Fruit fly (Drosophila melanogaster): ENCODE data around the gene Oatp30B.

Oatp30B gene

dm6 chr2L:9528215-9528614 lies 7.2 kb downstream of the Oatp30B start, which contains the start of gene CG31883:
CG31883 (plus strand) TSS chr2L:9528515.
- TF ChIP-seq CG32264 (GFP tag; optimal IDR thresholded peaks at IDR 0.05) (no peak), pan (optimal IDR thresholded peaks at IDR 0.05) (no peak), jim (GFP tag; optimal IDR thresholded peaks at IDR 0.05) (no peak), lola (GFP tag; optimal IDR thresholded peaks at IDR 0.05) (no peak), ey (GFP tag; optimal IDR thresholded peaks at IDR 0.05) (no peak), Abd-B (GFP tag; optimal IDR thresholded peaks at IDR 0.05) (no peak), brk (GFP tag; optimal IDR thresholded peaks at IDR 0.05) (no peak), Myc (optimal IDR thresholded peaks at IDR 0.05) (no peak), Dif (GFP tag; optimal IDR thresholded peaks at IDR 0.05; ENCODE audit: partially characterized antibody) (no peak), Jra (GFP tag; optimal IDR thresholded peaks at IDR 0.05) (no peak), CrebA (GFP tag; optimal IDR thresholded peaks at IDR 0.05; ENCODE audit: borderline replicate concordance) (no peak), CG9705 (GFP tag; optimal IDR thresholded peaks at IDR 0.05) (no peak), sage (GFP tag; optimal IDR thresholded peaks at IDR 0.05) (no peak), Vsx2 (GFP tag; optimal IDR thresholded peaks at IDR 0.05; ENCODE audit: partially characterized antibody) (no peak), GATAd (GFP tag; optimal IDR thresholded peaks at IDR 0.05) (no peak), Hnf4 (GFP tag; optimal IDR thresholded peaks at IDR 0.05) (no peak), Rel (GFP tag; optimal IDR thresholded peaks at IDR 0.05) (no peak), Rel (tag; optimal IDR thresholded peaks at IDR 0.05) (no peak)

DNA sequence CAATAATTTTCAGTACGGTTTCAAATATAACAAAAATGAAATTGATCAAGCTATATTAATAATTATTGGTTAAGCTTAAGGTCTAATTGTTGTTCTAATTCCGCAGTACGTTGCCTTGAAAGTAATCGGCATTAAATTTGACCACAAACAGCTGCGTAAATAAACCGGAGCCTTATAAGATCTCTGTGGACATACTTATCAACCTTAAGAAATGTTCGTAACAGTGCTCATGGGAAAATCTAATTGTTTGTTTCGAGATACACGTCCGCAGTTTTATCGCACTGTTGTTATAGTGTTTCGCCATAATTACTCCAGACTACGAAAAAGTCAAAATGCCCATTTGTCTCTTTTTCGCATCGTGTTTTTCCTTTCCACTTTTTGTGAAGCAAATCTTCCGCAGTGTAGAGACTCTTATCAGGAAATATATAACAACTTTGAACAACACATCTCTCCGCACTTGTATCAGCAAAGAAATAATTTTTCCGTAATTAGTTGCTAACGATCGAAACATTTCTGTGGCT lies 8.9 kb downstream of the Oatp30B start:
- no peak for TF ChIP-seq Mio (GFP tag; optimal IDR thresholded peaks at IDR 0.05)
- no peak for TF ChIP-seq CG9705 (GFP tag; optimal IDR thresholded peaks at IDR 0.05)
- TF ChIP-seq HLH106 (tag; optimal IDR thresholded peaks at IDR 0.05), result no peak
- no peak for TF ChIP-seq lola (GFP tag; optimal IDR thresholded peaks at IDR 0.05)
- no peak for TF ChIP-seq Hnf4 (GFP tag; optimal IDR thresholded peaks at IDR 0.05)
- no peak for TF ChIP-seq Jra (GFP tag; optimal IDR thresholded peaks at IDR 0.05)
- TF ChIP-seq pan (optimal IDR thresholded peaks at IDR 0.05), result no peak
- no peak for TF ChIP-seq OdsH (GFP tag; optimal IDR thresholded peaks at IDR 0.05)
- TF ChIP-seq fru (GFP tag; optimal IDR thresholded peaks at IDR 0.05), result no peak
- TF ChIP-seq CG32264 (GFP tag; optimal IDR thresholded peaks at IDR 0.05), result no peak
- no peak for TF ChIP-seq foxo (GFP tag; optimal IDR thresholded peaks at IDR 0.05)
- TF ChIP-seq brk (GFP tag; optimal IDR thresholded peaks at IDR 0.05), result no peak
- TF ChIP-seq dsf (GFP tag; optimal IDR thresholded peaks at IDR 0.05; ENCODE audit: borderline replicate concordance), result no peak
- no peak for TF ChIP-seq sv (GFP tag; optimal IDR thresholded peaks at IDR 0.05)
- no peak for TF ChIP-seq Abd-B (GFP tag; optimal IDR thresholded peaks at IDR 0.05)
- TF ChIP-seq ey (GFP tag; optimal IDR thresholded peaks at IDR 0.05), result no peak
- TF ChIP-seq br (GFP tag; optimal IDR thresholded peaks at IDR 0.05), result no peak
- TF ChIP-seq dmrt93B (GFP tag; optimal IDR thresholded peaks at IDR 0.05), result no peak

DNA sequence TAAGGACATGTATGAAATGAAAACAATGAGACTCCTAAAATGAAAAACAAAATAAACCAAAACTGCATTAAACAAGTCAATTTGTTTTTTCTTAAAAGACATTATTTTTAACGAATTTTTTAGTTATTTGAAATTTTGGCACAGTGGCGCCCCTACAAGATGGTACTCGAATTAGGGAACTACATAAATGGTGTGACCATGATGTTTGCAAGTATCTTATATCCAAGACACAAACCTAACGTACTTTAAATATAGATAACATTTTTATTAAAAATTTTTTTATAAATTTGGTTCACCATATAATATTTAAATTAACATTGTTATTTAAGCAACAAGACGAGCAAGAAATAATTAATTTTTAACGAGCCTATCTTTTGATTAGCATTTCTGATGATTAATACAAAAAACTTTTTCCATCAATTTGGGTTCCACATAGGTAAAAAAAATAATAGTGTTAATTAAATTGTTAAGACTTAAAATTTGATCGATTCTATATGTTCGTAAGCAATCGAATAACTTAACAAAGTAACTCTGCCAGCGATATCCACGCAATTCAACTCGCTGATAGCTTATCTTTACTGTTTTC lies 19.1 kb downstream of the Oatp30B start, which contains the start of gene CG17855:
Gene CG17855 (plus strand): TSS at position 536 of the 586 bp plus-strand sequence.
- TF ChIP-seq Dif (GFP tag; optimal IDR thresholded peaks at IDR 0.05; ENCODE audit: partially characterized antibody) (no peak), dsf (GFP tag; optimal IDR thresholded peaks at IDR 0.05; ENCODE audit: borderline replicate concordance) (no peak), Rel (GFP tag; optimal IDR thresholded peaks at IDR 0.05) (no peak), Rel (tag; optimal IDR thresholded peaks at IDR 0.05) (no peak), HLH106 (tag; optimal IDR thresholded peaks at IDR 0.05) (no peak), sv (GFP tag; optimal IDR thresholded peaks at IDR 0.05) (no peak), fru (GFP tag; optimal IDR thresholded peaks at IDR 0.05) (peak; percentile 36), Abd-B (GFP tag; optimal IDR thresholded peaks at IDR 0.05) (no peak)

DNA sequence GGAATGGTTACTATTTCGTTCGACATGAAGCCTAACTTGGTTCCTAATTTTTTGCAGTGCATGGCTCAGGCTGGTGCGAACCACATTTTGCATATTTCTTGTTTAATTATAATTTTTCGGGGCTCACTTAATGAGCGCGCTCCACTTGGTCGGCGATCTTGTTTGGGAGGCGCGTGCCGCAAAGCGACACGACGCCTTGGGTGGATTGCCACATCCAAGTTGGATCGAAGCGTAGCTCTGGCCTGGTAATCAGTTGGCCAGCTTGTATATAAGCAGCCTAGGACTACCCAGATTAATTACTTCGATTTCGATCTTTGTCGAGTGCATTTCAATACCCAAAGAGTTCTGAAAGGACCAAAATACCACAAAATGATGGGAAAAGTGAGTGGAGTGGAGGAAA lies 21.6 kb downstream of the Oatp30B start, which contains the start of gene Cpr30B:
Gene Cpr30B (plus strand): TSS at position 301 of the 400 bp plus-strand sequence.
- TF ChIP-seq Myc (optimal IDR thresholded peaks at IDR 0.05) (no peak), dsf (GFP tag; optimal IDR thresholded peaks at IDR 0.05; ENCODE audit: borderline replicate concordance) (no peak), GATAd (GFP tag; optimal IDR thresholded peaks at IDR 0.05) (no peak), psq (GFP tag; optimal IDR thresholded peaks at IDR 0.05) (no peak), rgr (GFP tag; optimal IDR thresholded peaks at IDR 0.05) (no peak), CG9705 (GFP tag; optimal IDR thresholded peaks at IDR 0.05) (no peak), br (GFP tag; optimal IDR thresholded peaks at IDR 0.05) (no peak), OdsH (GFP tag; optimal IDR thresholded peaks at IDR 0.05) (no peak), Rel (GFP tag; optimal IDR thresholded peaks at IDR 0.05) (no peak), Rel (tag; optimal IDR thresholded peaks at IDR 0.05) (no peak), Hr78 (GFP tag; optimal IDR thresholded peaks at IDR 0.05) (no peak), Hr83 (GFP tag; optimal IDR thresholded peaks at IDR 0.05; ENCODE audit: poor library complexity, severe bottlenecking) (no peak), sv (GFP tag; optimal IDR thresholded peaks at IDR 0.05) (no peak), usp (GFP tag; optimal IDR thresholded peaks at IDR 0.05) (no peak)
